Fruit fly (Drosophila melanogaster): ENCODE measurements around the gene Kap-alpha3.

Kap-alpha3 gene

DNA sequence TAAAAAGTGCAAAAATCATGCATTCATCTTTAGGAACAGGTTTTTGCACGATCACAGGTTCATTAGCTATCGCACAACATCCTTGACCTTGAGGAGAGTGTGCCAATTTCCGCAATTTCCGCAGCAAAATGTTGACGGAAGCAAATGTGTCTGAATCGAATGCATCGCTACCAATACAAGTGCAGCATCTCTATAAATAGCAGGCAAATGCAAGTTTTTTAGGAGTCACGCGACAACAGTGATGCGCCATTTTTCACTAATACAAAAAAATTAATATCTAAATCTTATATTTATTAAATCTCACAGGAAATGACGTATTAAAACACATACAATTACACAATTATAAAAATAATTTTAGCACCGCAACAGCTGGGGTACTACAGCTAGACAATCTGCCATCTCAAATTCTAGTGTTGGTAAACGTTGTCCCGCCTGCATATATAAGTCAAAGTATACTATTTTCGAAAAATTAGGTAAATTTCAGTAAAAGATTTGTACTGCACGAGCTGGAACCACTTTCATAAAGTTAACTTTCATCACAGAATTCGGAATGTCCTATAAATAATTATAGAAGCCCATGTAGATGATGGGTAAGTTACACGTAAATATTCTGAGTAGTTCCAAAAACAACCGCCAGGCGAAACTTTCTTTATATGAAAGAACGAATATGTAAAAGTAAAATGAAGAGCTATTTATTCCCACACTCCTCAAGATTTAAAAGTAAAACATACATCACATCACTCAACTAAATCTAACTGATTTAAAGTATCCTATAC is 3.5 kb downstream of the Kap-alpha3 start, which contains the start of gene CG9399 (continued):
- TF ChIP-seq fd59A (GFP tag; optimal IDR thresholded peaks at IDR 0.05) (peak; percentile 92), Eip78C (GFP tag) (peak; percentile 99), lz (GFP tag; optimal IDR thresholded peaks at IDR 0.05) (peak; percentile 98), Sox15 (GFP tag; optimal IDR thresholded peaks at IDR 0.05) (peak; percentile 97), Eip75B (GFP tag; optimal IDR thresholded peaks at IDR 0.05) (peak; percentile 96), CG34406 (GFP tag; optimal IDR thresholded peaks at IDR 0.05) (peak; percentile 97), Hr38 (GFP tag; optimal IDR thresholded peaks at IDR 0.05) (peak; percentile 72), CG15336 (GFP tag; IDR thresholded peaks at IDR 0.05) (peak; percentile 97), Hr4 (GFP tag; optimal IDR thresholded peaks at IDR 0.05) (peak; percentile 98), CG11762 (GFP tag; optimal IDR thresholded peaks at IDR 0.05; ENCODE audit: insufficient read depth) (peak; percentile 97), CG10669 (GFP tag; optimal IDR thresholded peaks at IDR 0.05) (peak; percentile 95), CG16779 (tag; optimal IDR thresholded peaks at IDR 0.05) (peak; percentile 88), Sox102F (GFP tag; optimal IDR thresholded peaks at IDR 0.05) (peak; percentile 97), CG6792 (GFP tag; optimal IDR thresholded peaks at IDR 0.05) (peak; percentile 97), achi (GFP tag; optimal IDR thresholded peaks at IDR 0.05) (peak; percentile 97), Smox (GFP tag; optimal IDR thresholded peaks at IDR 0.05) (peak; percentile 98), cyc (GFP tag; optimal IDR thresholded peaks at IDR 0.05) (peak; percentile 96), CG11294 (GFP tag; IDR thresholded peaks at IDR 0.05) (peak; percentile 97), svp (GFP tag) (peak; percentile 98), topi (GFP tag; optimal IDR thresholded peaks at IDR 0.05) (peak; percentile 96), CG31627 (GFP tag; optimal IDR thresholded peaks at IDR 0.05) (peak; percentile 97), esn (GFP tag; optimal IDR thresholded peaks at IDR 0.05) (peak; percentile 98), fd85E (GFP tag; optimal IDR thresholded peaks at IDR 0.05) (peak; percentile 81), vri (GFP tag; optimal IDR thresholded peaks at IDR 0.05) (peak; percentile 94), OdsH (GFP tag; optimal IDR thresholded peaks at IDR 0.05) (peak; percentile 99), dsx (GFP tag; optimal IDR thresholded peaks at IDR 0.05; ENCODE audit: poor library complexity, severe bottlenecking) (peak; percentile 95), CG11902 (GFP tag; optimal IDR thresholded peaks at IDR 0.05) (peak; percentile 93), Ets21C (GFP tag; optimal IDR thresholded peaks at IDR 0.05) (peak; percentile 93), CG6854 (GFP tag; optimal IDR thresholded peaks at IDR 0.05) (peak; percentile 87), Eip93F (GFP tag; optimal IDR thresholded peaks at IDR 0.05) (peak; percentile 98), pdm3 (GFP tag; optimal IDR thresholded peaks at IDR 0.05) (peak; percentile 98), CG3919 (GFP tag; optimal IDR thresholded peaks at IDR 0.05) (peak; percentile 98), ss (GFP tag; optimal IDR thresholded peaks at IDR 0.05) (peak; percentile 96 to 97)

DNA sequence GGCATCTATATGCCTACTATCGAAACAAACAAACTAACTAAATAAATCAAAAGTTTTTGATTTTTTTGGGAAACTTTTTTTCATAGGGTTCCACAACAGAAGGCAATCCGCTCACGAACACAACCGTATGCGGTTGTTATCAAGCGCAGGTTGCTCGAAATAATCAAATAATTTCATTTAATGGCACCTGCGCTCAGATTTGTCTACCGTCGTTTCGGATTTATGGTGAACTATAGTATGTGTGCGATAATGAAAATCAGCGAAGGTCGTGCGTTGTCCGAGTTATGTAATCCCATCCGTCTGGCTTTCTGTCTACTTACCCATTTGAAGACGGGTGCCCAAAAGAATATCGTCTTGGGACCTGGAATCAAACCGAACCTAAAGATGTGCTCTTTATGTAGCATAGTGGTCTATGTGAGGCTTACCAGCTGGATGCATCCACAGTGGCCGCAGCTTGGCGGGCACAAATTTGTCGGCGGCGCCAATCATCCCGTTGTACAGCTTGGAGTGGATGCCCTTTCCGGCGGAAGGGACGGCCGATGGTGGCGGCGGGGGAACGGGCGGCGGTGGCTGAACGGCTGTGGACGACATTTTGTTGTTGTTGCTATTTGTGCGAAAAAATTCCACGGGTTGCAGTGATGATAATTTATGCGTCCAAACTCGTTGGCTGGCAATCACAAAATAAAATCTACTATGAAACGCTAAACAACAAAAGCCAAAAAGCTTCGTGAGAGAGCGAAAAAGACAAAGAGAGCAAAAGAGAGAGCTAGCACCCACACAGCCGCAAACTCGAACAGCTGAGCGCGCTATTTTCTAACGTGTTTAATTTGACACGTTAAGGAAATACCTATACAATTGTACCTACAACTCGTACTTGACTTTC is 4.4 kb downstream of the Kap-alpha3 start:
- TF ChIP-seq eg (GFP tag; IDR thresholded peaks at IDR 0.05) (0 out of 3 replicates have a peak, but pooled peaks have one; percentile 23), Blimp-1 (GFP tag; optimal IDR thresholded peaks at IDR 0.05) (no peak), Lpt (GFP tag; optimal IDR thresholded peaks at IDR 0.05) (no peak), net (GFP tag; optimal IDR thresholded peaks at IDR 0.05) (no peak), vri (GFP tag; optimal IDR thresholded peaks at IDR 0.05) (peak; percentile 61), CG1621 (tag; optimal IDR thresholded peaks at IDR 0.05) (peak; percentile 11), Eip78C (GFP tag) (no peak), Hr4 (GFP tag; optimal IDR thresholded peaks at IDR 0.05) (no peak)
